Worm (Caenorhabditis elegans): ENCODE results near the gene F17C11.26.

ce11 chrV:10925658-10926057 lies 15.6 kb upstream of the F17C11.26 start:
- TF ChIP-seq F13H6.1 (tag; optimal IDR thresholded peaks at IDR 0.05) (no peak), ceh-31 (tag; optimal IDR thresholded peaks at IDR 0.05) (no peak), nhr-11 (tag; optimal IDR thresholded peaks at IDR 0.05) (no peak), sox-4 (tag; optimal IDR thresholded peaks at IDR 0.05) (no peak), pag-3 (tag; optimal IDR thresholded peaks at IDR 0.05; ENCODE audit: borderline replicate concordance) (no peak), unc-3 (GFP tag; conservative IDR thresholded peaks at IDR 0.05) (no peak), unc-3 (tag; optimal IDR thresholded peaks at IDR 0.05) (no peak), npax-4 (tag; optimal IDR thresholded peaks at IDR 0.05) (no peak), hlh-8 (tag; optimal IDR thresholded peaks at IDR 0.05) (no peak)

Data from whole organism, late embryonic.